Fruit fly (Drosophila melanogaster) whole organism, embryonic: ENCODE results near the gene CG12194.

Source experiments
- CG10959 ChIP-seq: fragments of 200-800 bp; sonication (Bioruptor generic); IDR thresholded peaks from 2 replicates; pipeline ENCODE4 v1.3.6; 2022; ENCODE audit warnings: missing biosample characterization, missing genetic modification characterization
- CG11504 ChIP-seq: fragments of 200-800 bp; sonication (Bioruptor generic); optimal IDR thresholded peaks from 3 replicates; lab custom pipeline; 2019; ENCODE audit warnings: missing biosample characterization, mild to moderate bottlenecking, missing genetic modification characterization, moderate library complexity
- CG11560 ChIP-seq: fragments of 200-800 bp; sonication (Bioruptor generic); IDR thresholded peaks from 3 replicates; pipeline ENCODE4 v1.3.6; 2022; ENCODE audit warnings: missing biosample characterization, missing genetic modification characterization
- CG13287 ChIP-seq: fragments of 200-800 bp; sonication (Bioruptor generic); IDR thresholded peaks from 2 replicates; pipeline ENCODE4 v1.3.6; 2022; ENCODE audit warnings: missing biosample characterization, missing genetic modification characterization; ENCODE audit not compliant: partially characterized antibody
- CG14667 ChIP-seq: fragments of 200-800 bp; sonication (Bioruptor generic); IDR thresholded peaks from 2 replicates; pipeline ENCODE4 v1.3.6; 2022; ENCODE audit warnings: missing biosample characterization, missing genetic modification characterization
- CG14860 ChIP-seq: fragments of 200-800 bp; sonication (Bioruptor generic); IDR thresholded peaks from 3 replicates; pipeline ENCODE4 v1.3.6; 2022; ENCODE audit warnings: missing biosample characterization, missing genetic modification characterization; ENCODE audit not compliant: partially characterized antibody
- CG16863 ChIP-seq: fragments of 200-800 bp; sonication (Bioruptor generic); optimal IDR thresholded peaks from 3 replicates; lab custom pipeline; 2016; ENCODE audit warnings: missing biosample characterization, missing genetic modification characterization
- CG2202 ChIP-seq: fragments of 200-800 bp; sonication (Bioruptor generic); optimal IDR thresholded peaks from 2 replicates; lab custom pipeline; 2018; ENCODE audit warnings: missing biosample characterization, mild to moderate bottlenecking, missing genetic modification characterization
- CG30020 ChIP-seq: fragments of 200-800 bp; optimal IDR thresholded peaks from 2 replicates; lab custom pipeline; 2019; ENCODE audit warnings: missing biosample characterization, mild to moderate bottlenecking, missing genetic modification characterization, moderate library complexity
- CG34376 ChIP-seq: fragments of 200-800 bp; sonication (Bioruptor generic); optimal IDR thresholded peaks from 2 replicates; lab custom pipeline; 2018; ENCODE audit warnings: missing biosample characterization, mild to moderate bottlenecking, missing genetic modification characterization
- CG4424 ChIP-seq: fragments of 200-800 bp; sonication (Bioruptor generic); optimal IDR thresholded peaks from 3 replicates; lab custom pipeline; 2016; ENCODE audit warnings: missing biosample characterization, missing genetic modification characterization
- CG4617 ChIP-seq: fragments of 200-800 bp; sonication (Bioruptor generic); optimal IDR thresholded peaks from 3 replicates; lab custom pipeline; 2016; ENCODE audit warnings: missing biosample characterization, missing genetic modification characterization, borderline replicate concordance
- CG4707 ChIP-seq: fragments of 200-800 bp; sonication (Bioruptor generic); optimal IDR thresholded peaks from 2 replicates; lab custom pipeline; 2018; ENCODE audit warnings: missing biosample characterization, mild to moderate bottlenecking, missing genetic modification characterization, moderate library complexity
- CG5953 ChIP-seq: fragments of 200-800 bp; sonication (Bioruptor generic); IDR thresholded peaks from 2 replicates; pipeline ENCODE4 v1.3.6; 2022; ENCODE audit warnings: missing biosample characterization, missing genetic modification characterization
- CG8281 ChIP-seq: fragments of 200-800 bp; sonication (Bioruptor generic); optimal IDR thresholded peaks from 2 replicates; lab custom pipeline; 2018; ENCODE audit warnings: missing biosample characterization, mild to moderate bottlenecking, missing genetic modification characterization, moderate library complexity
- CHES-1-like ChIP-seq: fragments of 200-800 bp; sonication (Bioruptor generic); optimal IDR thresholded peaks from 2 replicates; lab custom pipeline; 2016; ENCODE audit warnings: missing biosample characterization, missing genetic modification characterization
- Dek ChIP-seq: fragments of 200-800 bp; sonication (Bioruptor generic); optimal IDR thresholded peaks from 3 replicates; lab custom pipeline; 2019; ENCODE audit warnings: missing biosample characterization, mild to moderate bottlenecking, missing genetic modification characterization, moderate library complexity
- Hr51 ChIP-seq, 2 experiments: fragments of 200-800 bp; sonication (Bioruptor generic); optimal IDR thresholded peaks; 2 replicates in 1 of 2; 3 replicates in 1 of 2; lab custom pipeline; 2016 to 2018; ENCODE audit warnings: missing biosample characterization in 2 of 2, missing genetic modification characterization in 2 of 2, mild to moderate bottlenecking in 1 of 2, moderate library complexity in 1 of 2
- Kr ChIP-seq: fragments of 200-800 bp; sonication (Bioruptor generic); optimal IDR thresholded peaks from 2 replicates; lab custom pipeline; 2017; ENCODE audit warnings: missing biosample characterization, mild to moderate bottlenecking, missing genetic modification characterization
- MBD-R2 ChIP-seq: fragments of 200-800 bp; sonication (Bioruptor generic); IDR thresholded peaks from 2 replicates; pipeline ENCODE4 v1.3.6; 2022; ENCODE audit warnings: missing biosample characterization, missing genetic modification characterization
- Med ChIP-seq: fragments of 200-800 bp; sonication (Bioruptor generic); peaks from one replicate; lab custom pipeline; 2016; ENCODE audit warnings: missing biosample characterization, missing genetic modification characterization, mild to moderate bottlenecking, inconsistent platforms, moderate library complexity
- Oli ChIP-seq: fragments of 200-800 bp; sonication (Bioruptor generic); optimal IDR thresholded peaks from 2 replicates; lab custom pipeline; 2018; ENCODE audit warnings: missing biosample characterization, mild to moderate bottlenecking, missing genetic modification characterization, moderate library complexity
- PHDP ChIP-seq: fragments of 200-800 bp; sonication (Bioruptor generic); optimal IDR thresholded peaks from 3 replicates; lab custom pipeline; 2018; ENCODE audit warnings: missing biosample characterization, mild to moderate bottlenecking, missing genetic modification characterization, moderate library complexity
- Ravus ChIP-seq: fragments of 200-800 bp; sonication (Bioruptor generic); IDR thresholded peaks from 2 replicates; pipeline ENCODE4 v1.3.6; 2022; ENCODE audit warnings: missing biosample characterization, missing genetic modification characterization
- Rfx ChIP-seq: fragments of 200-800 bp; sonication (Bioruptor generic); IDR thresholded peaks from 2 replicates; pipeline ENCODE4 v1.3.6; 2022; ENCODE audit warnings: missing biosample characterization, missing genetic modification characterization
- Xrp1 ChIP-seq: fragments of 200-800 bp; sonication (Bioruptor generic); IDR thresholded peaks from 2 replicates; pipeline ENCODE4 v1.3.6; 2022; ENCODE audit warnings: missing biosample characterization, missing genetic modification characterization
- amos ChIP-seq: fragments of 200-800 bp; sonication (Bioruptor generic); IDR thresholded peaks from 2 replicates; pipeline ENCODE4 v1.3.6; 2022; ENCODE audit warnings: missing biosample characterization, missing genetic modification characterization; ENCODE audit not compliant: partially characterized antibody
- ap ChIP-seq: fragments of 200-800 bp; sonication (Bioruptor generic); IDR thresholded peaks from 2 replicates; pipeline ENCODE4 v1.3.6; 2022; ENCODE audit warnings: missing biosample characterization, missing genetic modification characterization
- ato ChIP-seq: fragments of 200-800 bp; sonication (Bioruptor generic); IDR thresholded peaks from 2 replicates; pipeline ENCODE4 v1.3.6; 2022; ENCODE audit warnings: missing biosample characterization, missing genetic modification characterization; ENCODE audit not compliant: partially characterized antibody
- chm ChIP-seq: fragments of 200-800 bp; sonication (Bioruptor generic); IDR thresholded peaks from 2 replicates; pipeline ENCODE4 v1.3.6; 2022; ENCODE audit warnings: missing biosample characterization, missing genetic modification characterization
- dan ChIP-seq: fragments of 200-800 bp; sonication (Bioruptor generic); IDR thresholded peaks from 2 replicates; pipeline ENCODE4 v1.3.6; 2022; ENCODE audit warnings: missing biosample characterization, missing genetic modification characterization
- dmrt99B ChIP-seq: fragments of 200-800 bp; sonication (Bioruptor generic); optimal IDR thresholded peaks from 2 replicates; lab custom pipeline; 2018; ENCODE audit warnings: missing biosample characterization, mild to moderate bottlenecking, missing genetic modification characterization, moderate library complexity
- esg ChIP-seq: fragments of 200-800 bp; sonication (Bioruptor generic); conservative IDR thresholded peaks from 2 replicates; pipeline ENCODE4 v1.3.6; 2022; ENCODE audit warnings: missing biosample characterization, missing genetic modification characterization
- hb ChIP-seq: fragments of 200-800 bp; sonication (Bioruptor generic); IDR thresholded peaks from 3 replicates; pipeline ENCODE4 v1.3.6; 2022; ENCODE audit warnings: missing biosample characterization, missing genetic modification characterization; ENCODE audit not compliant: partially characterized antibody
- hkb ChIP-seq, 2 experiments: fragments of 200-800 bp in 1 of 2; fragments of >200 bp in 1 of 2; sonication (Bioruptor generic) in 1 of 2; IDR thresholded peaks in 1 of 2; optimal IDR thresholded peaks in 1 of 2; 2 replicates each; pipeline versions ENCODE4 v1.3.6 to Lab custom; 2017 to 2022; ENCODE audit warnings: missing biosample characterization in 1 of 2, missing genetic modification characterization in 1 of 2
- maf-S ChIP-seq: fragments of 200-800 bp; sonication (Bioruptor generic); optimal IDR thresholded peaks from 2 replicates; lab custom pipeline; 2016; ENCODE audit warnings: missing biosample characterization, missing genetic modification characterization
- nerfin-1 ChIP-seq: fragments of 200-800 bp; sonication (Bioruptor generic); optimal IDR thresholded peaks from 3 replicates; lab custom pipeline; 2019; ENCODE audit warnings: missing biosample characterization, mild to moderate bottlenecking, missing genetic modification characterization, moderate library complexity
- pb ChIP-seq: fragments of 200-800 bp; sonication (Bioruptor generic); optimal IDR thresholded peaks from 3 replicates; lab custom pipeline; 2016; ENCODE audit warnings: missing biosample characterization, missing genetic modification characterization
- prd ChIP-seq, 3 experiments: fragments of >200 bp in 2 of 3; fragments of 200-800 bp in 1 of 3; sonication (Bioruptor generic) in 1 of 3; optimal IDR thresholded peaks in 2 of 3; IDR thresholded peaks in 1 of 3; 2 replicates in 2 of 3; 3 replicates in 1 of 3; pipeline versions ENCODE4 v1.3.6 to Lab custom; 2017 to 2022; ENCODE audit warnings: missing biosample characterization in 1 of 3, missing genetic modification characterization in 1 of 3
- ranshi ChIP-seq: fragments of 200-800 bp; sonication (Bioruptor generic); IDR thresholded peaks from 2 replicates; pipeline ENCODE4 v1.3.6; 2022; ENCODE audit warnings: missing biosample characterization, missing genetic modification characterization
- row ChIP-seq: fragments of 200-800 bp; sonication (Bioruptor generic); IDR thresholded peaks from 3 replicates; pipeline ENCODE4 v1.3.6; 2022; ENCODE audit warnings: missing biosample characterization, missing genetic modification characterization
- sens ChIP-seq: fragments of 200-800 bp; sonication (Bioruptor generic); peaks from one replicate; lab custom pipeline; 2016; ENCODE audit warnings: missing biosample characterization, missing genetic modification characterization
- shn ChIP-seq: fragments of 200-800 bp; sonication (Bioruptor generic); optimal IDR thresholded peaks from 3 replicates; lab custom pipeline; 2016; ENCODE audit warnings: missing biosample characterization, missing genetic modification characterization
- slou ChIP-seq: fragments of 200-800 bp; sonication (Bioruptor generic); optimal IDR thresholded peaks from 3 replicates; lab custom pipeline; 2016; ENCODE audit warnings: missing biosample characterization, missing genetic modification characterization
- sna ChIP-seq: fragments of 200-800 bp; sonication (Bioruptor generic); IDR thresholded peaks from 2 replicates; pipeline ENCODE4 v1.3.6; 2022; ENCODE audit warnings: missing biosample characterization, missing genetic modification characterization; ENCODE audit not compliant: partially characterized antibody
- sr ChIP-seq: fragments of 200-800 bp; sonication (Bioruptor generic); IDR thresholded peaks from 3 replicates; pipeline ENCODE4 v1.3.6; 2022; ENCODE audit warnings: missing biosample characterization, missing genetic modification characterization
- tna ChIP-seq: fragments of 200-800 bp; sonication (Bioruptor generic); IDR thresholded peaks from 2 replicates; pipeline ENCODE4 v1.3.6; 2022; ENCODE audit warnings: missing biosample characterization, missing genetic modification characterization; ENCODE audit not compliant: partially characterized antibody
- vnd ChIP-seq: fragments of 200-800 bp; sonication (Bioruptor generic); IDR thresholded peaks from 3 replicates; pipeline ENCODE4 v1.3.6; 2022; ENCODE audit warnings: missing biosample characterization, missing genetic modification characterization; ENCODE audit not compliant: partially characterized antibody
- zfh1 ChIP-seq: fragments of 200-800 bp; sonication (Bioruptor generic); IDR thresholded peaks from 3 replicates; pipeline ENCODE4 v1.3.6; 2022; ENCODE audit warnings: missing biosample characterization, missing genetic modification characterization

CG12194 gene

dm6 chr2L:4818056-4818455, 20.1 kb upstream of the CG12194 start, which contains the start of gene CG3225 (continued):
- 0 out of 3 replicates have a peak, but pooled peaks have one; percentile 42 for TF ChIP-seq vnd
- no peak for TF ChIP-seq Dek (tag; lab: Kevin White, UChicago)
- TF ChIP-seq nerfin-1, result peak; percentile 14
- no peak for TF ChIP-seq dan
- TF ChIP-seq CG4617, result peak; percentile 7
- no peak for TF ChIP-seq Oli (tag; lab: Kevin White, UChicago)
- no peak for TF ChIP-seq PHDP (tag; lab: Kevin White, UChicago)
- TF ChIP-seq sna (GFP tag; lab: Robert Waterston, UW), result peak; percentile 31; the same call in 1 of the 2 replicates
- no peak for TF ChIP-seq Hr51 (GFP tag; optimal IDR thresholded peaks at IDR 0.05; lab: Kevin White, UChicago)
- peak; percentile 80 for TF ChIP-seq MBD-R2 (GFP tag; lab: Robert Waterston, UW)
- TF ChIP-seq CG13287 (GFP tag; lab: Robert Waterston, UW), result peak; percentile 75
- no peak for TF ChIP-seq CG8281 (tag; lab: Kevin White, UChicago)
- TF ChIP-seq CG5953 (GFP tag; lab: Robert Waterston, UW), result no peak
- TF ChIP-seq Rfx, result no peak
- 0 out of 2 replicates have a peak, but pooled peaks have one; percentile 50 for TF ChIP-seq tna (GFP tag; lab: Robert Waterston, UW)

- TF ChIP-seq CG11504 (no peak), CG14667 (GFP tag; lab: Robert Waterston, UW) (no peak), hkb (optimal IDR thresholded peaks at IDR 0.05; lab: Kevin White, UChicago) (no peak), hkb (GFP tag; IDR thresholded peaks at IDR 0.05; lab: Robert Waterston, UW) (no peak), CG30020 (no peak), Ravus (GFP tag; lab: Robert Waterston, UW) (no peak), sr (GFP tag; lab: Robert Waterston, UW) (no peak), CG16863 (GFP tag; lab: Kevin White, UChicago) (no peak), pb (GFP tag; lab: Kevin White, UChicago) (no peak), row (GFP tag; lab: Robert Waterston, UW) (0 out of 3 replicates have a peak, but pooled peaks have one; percentile 7), shn (GFP tag; lab: Kevin White, UChicago) (no peak), prd (optimal IDR thresholded peaks at IDR 0.05; lab: Kevin White, UChicago) (no peak), prd (GFP tag; IDR thresholded peaks at IDR 0.05; lab: Robert Waterston, UW) (0 out of 3 replicates have a peak, but pooled peaks have one; percentile 21), ap (GFP tag; lab: Robert Waterston, UW) (no peak), Med (GFP tag; lab: Kevin White, UChicago) (peak; percentile 53), esg (GFP tag; lab: Robert Waterston, UW) (no peak), CG10959 (GFP tag; lab: Robert Waterston, UW) (no peak), CG14860 (GFP tag; lab: Robert Waterston, UW) (no peak), CG4424 (GFP tag; lab: Kevin White, UChicago) (no peak), maf-S (GFP tag; lab: Kevin White, UChicago) (no peak), CG11560 (tag; lab: Robert Waterston, UW) (no peak), hb (GFP tag; lab: Robert Waterston, UW) (no peak), ato (GFP tag; lab: Robert Waterston, UW) (no peak), chm (GFP tag; lab: Robert Waterston, UW) (no peak), Xrp1 (GFP tag; lab: Robert Waterston, UW) (no peak), zfh1 (0 out of 3 replicates have a peak, but pooled peaks have one; percentile 22), dmrt99B (tag; lab: Kevin White, UChicago) (no peak), slou (no peak), CG2202 (tag; lab: Kevin White, UChicago) (no peak), CG34376 (GFP tag; lab: Kevin White, UChicago) (no peak), Kr (GFP tag; lab: Kevin White, UChicago) (no peak), CHES-1-like (GFP tag; lab: Kevin White, UChicago) (no peak), ranshi (GFP tag; lab: Robert Waterston, UW) (0 out of 2 replicates have a peak, but pooled peaks have one; percentile 37), amos (GFP tag; lab: Robert Waterston, UW) (no peak), sens (no peak), CG4707 (GFP tag; lab: Kevin White, UChicago) (no peak)
Observed at dm6 chr2L:4819995-4820394, 18.2 kb upstream of the CG12194 start.
